Fruit fly (Drosophila melanogaster): Measurements from ENCODE around the gene Grip163.

DNA sequence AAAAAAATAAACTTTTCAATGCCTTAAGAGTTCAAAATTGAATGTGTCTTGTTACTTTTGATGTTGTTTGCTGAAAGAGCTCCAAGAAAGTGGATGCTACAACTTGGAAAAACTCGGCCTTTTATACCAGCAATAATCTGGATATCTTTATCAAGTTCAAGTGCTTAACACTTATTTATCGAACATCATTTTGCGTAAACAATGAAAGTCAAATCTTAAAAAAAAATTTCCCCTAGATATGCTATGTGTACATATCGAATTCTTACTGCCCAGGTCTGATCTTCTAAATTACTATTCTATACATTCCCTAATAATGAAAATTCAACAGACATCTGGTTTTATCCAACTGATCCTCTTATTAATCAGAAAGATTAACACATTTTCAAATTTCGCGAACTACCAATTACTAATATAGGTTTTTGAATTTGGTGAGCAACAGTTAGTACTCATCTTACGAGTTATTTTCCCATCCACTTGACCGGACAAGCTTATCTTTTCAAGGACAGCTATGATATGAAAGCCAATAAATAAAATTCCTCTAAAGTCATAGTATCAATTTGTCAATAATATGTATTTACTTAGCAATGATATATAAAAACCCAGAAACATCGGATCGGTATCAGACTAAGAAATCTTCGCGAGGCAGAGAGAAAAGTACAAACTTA, 40.1 kb downstream of the Grip163 start, which contains the start of the genes CG11570 and CG43294:
- TF ChIP-seq N (GFP tag; optimal IDR thresholded peaks at IDR 0.05) (no peak), Dif (GFP tag; optimal IDR thresholded peaks at IDR 0.05; ENCODE audit: partially characterized antibody) (no peak), Jra (GFP tag; optimal IDR thresholded peaks at IDR 0.05) (no peak), lola (GFP tag; optimal IDR thresholded peaks at IDR 0.05) (no peak), rgr (GFP tag; optimal IDR thresholded peaks at IDR 0.05) (no peak), Hnf4 (GFP tag; optimal IDR thresholded peaks at IDR 0.05) (no peak), dl (GFP tag; optimal IDR thresholded peaks at IDR 0.05; ENCODE audit: insufficient read depth in 1 of 2, partially characterized antibody in 2 of 2) (no peak), h (GFP tag; optimal IDR thresholded peaks at IDR 0.05) (no peak), brk (GFP tag; optimal IDR thresholded peaks at IDR 0.05) (no peak), psq (GFP tag; optimal IDR thresholded peaks at IDR 0.05) (no peak), Hr83 (GFP tag; optimal IDR thresholded peaks at IDR 0.05; ENCODE audit: poor library complexity, severe bottlenecking) (no peak), pan (optimal IDR thresholded peaks at IDR 0.05) (no peak), Vsx2 (GFP tag; optimal IDR thresholded peaks at IDR 0.05; ENCODE audit: partially characterized antibody) (no peak), ey (GFP tag; optimal IDR thresholded peaks at IDR 0.05) (no peak)

Data from whole organism, wandering third instar larva.